Fruit fly (Drosophila melanogaster): ENCODE results near the gene CG17271.

Gene CG17271

DNA sequence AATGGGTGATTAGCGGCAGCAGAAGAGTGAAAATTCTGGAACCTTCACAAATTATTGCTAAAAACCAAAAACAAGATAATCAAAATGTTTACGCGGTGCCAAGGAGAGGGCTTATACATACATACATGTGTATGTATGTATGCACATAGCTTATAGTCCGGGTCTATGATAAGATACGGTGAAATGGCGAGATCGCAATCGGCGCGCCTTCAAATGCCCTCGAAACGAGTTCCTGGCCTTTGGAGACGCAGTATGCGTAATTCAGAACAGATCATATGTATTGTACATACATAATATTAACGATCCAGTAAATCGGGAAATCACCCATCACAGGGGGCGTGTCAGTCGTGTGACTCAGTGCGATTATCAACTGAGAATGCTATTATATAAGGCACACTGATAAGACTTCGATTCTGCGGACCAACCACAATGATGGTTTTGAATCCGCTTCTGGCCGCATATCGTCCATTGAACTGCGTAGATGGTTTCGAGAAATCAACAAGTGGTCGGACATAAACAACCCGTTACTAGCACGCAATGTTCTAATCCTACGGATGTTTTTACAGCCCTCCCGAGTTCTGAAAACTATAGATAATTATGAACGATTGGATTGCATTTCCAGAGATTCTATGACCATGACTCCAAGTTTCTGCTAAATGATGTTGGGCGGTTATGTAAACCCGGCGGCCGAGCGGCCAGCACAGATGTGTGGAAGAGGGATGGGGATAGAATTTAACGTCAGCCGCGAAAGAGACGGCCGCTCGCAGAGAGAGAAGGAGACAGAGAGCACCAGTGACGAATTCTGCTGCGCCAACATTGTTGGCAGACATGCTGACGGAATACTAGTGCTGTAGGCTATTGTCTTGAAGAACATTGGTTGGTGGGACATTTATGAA is 7.1 kb upstream of the CG17271 start (continued):
- TF ChIP-seq lov (optimal IDR thresholded peaks at IDR 0.05) (no peak), lov (GFP tag; IDR thresholded peaks at IDR 0.05) (0 out of 3 replicates have a peak, but pooled peaks have one; percentile 35), bigmax (GFP tag; optimal IDR thresholded peaks at IDR 0.05) (peak; percentile 47), CG18262 (tag; optimal IDR thresholded peaks at IDR 0.05) (no peak), Atf3 (GFP tag; optimal IDR thresholded peaks at IDR 0.05) (no peak), CG34376 (GFP tag; optimal IDR thresholded peaks at IDR 0.05) (peak; percentile 83), mam (GFP tag; optimal IDR thresholded peaks at IDR 0.05) (peak; percentile 24), HLH54F (GFP tag; optimal IDR thresholded peaks at IDR 0.05) (no peak), nom (GFP tag; optimal IDR thresholded peaks at IDR 0.05) (peak; percentile 16), CG1647 (GFP tag; optimal IDR thresholded peaks at IDR 0.05) (no peak), CG18599 (GFP tag; optimal IDR thresholded peaks at IDR 0.05) (no peak), crol (GFP tag; IDR thresholded peaks at IDR 0.05) (peak; percentile 70), sc (optimal IDR thresholded peaks at IDR 0.05) (no peak), sc (GFP tag; optimal IDR thresholded peaks at IDR 0.05) (no peak), CTCF (GFP tag; optimal IDR thresholded peaks at IDR 0.05) (no peak), twi (tag; optimal IDR thresholded peaks at IDR 0.05) (peak; percentile 73), ranshi (GFP tag; IDR thresholded peaks at IDR 0.05) (0 out of 2 replicates have a peak, but pooled peaks have one; percentile 21), vnd (GFP tag; IDR thresholded peaks at IDR 0.05; ENCODE audit: partially characterized antibody) (no peak), dpn (GFP tag; optimal IDR thresholded peaks at IDR 0.05) (no peak), CG3407 (GFP tag; optimal IDR thresholded peaks at IDR 0.05) (no peak), CG2678 (tag; optimal IDR thresholded peaks at IDR 0.05) (no peak), stwl (tag; optimal IDR thresholded peaks at IDR 0.05) (peak; percentile 3), Rx (GFP tag; IDR thresholded peaks at IDR 0.05) (no peak), HLH3B (GFP tag; IDR thresholded peaks at IDR 0.05) (no peak), MESR4 (GFP tag; optimal IDR thresholded peaks at IDR 0.05) (peak; percentile 4), dmrt11E (tag; optimal IDR thresholded peaks at IDR 0.05) (no peak), da (GFP tag; optimal IDR thresholded peaks at IDR 0.05) (peak; percentile 21), eve (GFP tag; optimal IDR thresholded peaks at IDR 0.05) (no peak), gsb (GFP tag; IDR thresholded peaks at IDR 0.05) (no peak), CG6654 (GFP tag; optimal IDR thresholded peaks at IDR 0.05) (no peak), Trl (optimal IDR thresholded peaks at IDR 0.05) (peak; percentile 59 to 63), Trl (GFP tag; optimal IDR thresholded peaks at IDR 0.05) (no peak), slp2 (GFP tag; optimal IDR thresholded peaks at IDR 0.05) (no peak), Ptx1 (GFP tag; IDR thresholded peaks at IDR 0.05) (no peak), HmgZ (tag; optimal IDR thresholded peaks at IDR 0.05) (no peak), YL-1 (GFP tag; optimal IDR thresholded peaks at IDR 0.05) (no peak), cwo (GFP tag; optimal IDR thresholded peaks at IDR 0.05) (peak; percentile 47), CG6813 (GFP tag; optimal IDR thresholded peaks at IDR 0.05) (no peak), CG6854 (GFP tag; optimal IDR thresholded peaks at IDR 0.05) (no peak), gro (GFP tag; optimal IDR thresholded peaks at IDR 0.05) (peak; percentile 45), CG8290 (GFP tag; optimal IDR thresholded peaks at IDR 0.05) (no peak), CG8290 (tag; optimal IDR thresholded peaks at IDR 0.05) (peak in 1 of 2 experiments; percentile 53), dimm (GFP tag; IDR thresholded peaks at IDR 0.05) (no peak), gfzf (GFP tag; optimal IDR thresholded peaks at IDR 0.05) (no peak), HHEX (GFP tag; optimal IDR thresholded peaks at IDR 0.05) (no peak), prd (optimal IDR thresholded peaks at IDR 0.05) (no peak), prd (GFP tag; IDR thresholded peaks at IDR 0.05) (peak; percentile 33; the same call in 2 of the 3 replicates), otp (GFP tag; IDR thresholded peaks at IDR 0.05) (0 out of 3 replicates have a peak, but pooled peaks have one; percentile 27), ftz-f1 (GFP tag; optimal IDR thresholded peaks at IDR 0.05) (peak; percentile 47), CG17568 (GFP tag; optimal IDR thresholded peaks at IDR 0.05) (no peak), CG10462 (GFP tag; optimal IDR thresholded peaks at IDR 0.05) (no peak)
